Fruit fly (Drosophila melanogaster): ENCODE results near the gene CG42827.

The CG42827 gene

dm6 chr3R:23363515-23364124, 9.1 kb upstream of the CG42827 start, which contains the start of gene CG4408 (continued):
- peak; percentile 52 for TF ChIP-seq spab (GFP tag; optimal IDR thresholded peaks at IDR 0.05)
- peak; percentile 69 for TF ChIP-seq achi (GFP tag; optimal IDR thresholded peaks at IDR 0.05)
- TF ChIP-seq CG11762 (GFP tag; optimal IDR thresholded peaks at IDR 0.05; ENCODE audit: insufficient read depth) = peak; percentile 55
- TF ChIP-seq salr (GFP tag; optimal IDR thresholded peaks at IDR 0.05) = peak; percentile 16 to 37
- TF ChIP-seq acj6 (GFP tag; optimal IDR thresholded peaks at IDR 0.05) = peak; percentile 84
- TF ChIP-seq CG10669 (GFP tag; optimal IDR thresholded peaks at IDR 0.05) = peak; percentile 69
- peak; percentile 92 for TF ChIP-seq cyc (GFP tag; optimal IDR thresholded peaks at IDR 0.05)
- peak; percentile 76 for TF ChIP-seq CG3919 (GFP tag; optimal IDR thresholded peaks at IDR 0.05)
- peak; percentile 89 for TF ChIP-seq vri (GFP tag; optimal IDR thresholded peaks at IDR 0.05)
- TF ChIP-seq Gug (GFP tag; IDR thresholded peaks at IDR 0.05) = peak; percentile 71
- no peak for TF ChIP-seq dac (GFP tag; optimal IDR thresholded peaks at IDR 0.05)
- TF ChIP-seq CG8319 (GFP tag; optimal IDR thresholded peaks at IDR 0.05) = peak; percentile 71
- peak; percentile 30 for TF ChIP-seq Eip93F (GFP tag; optimal IDR thresholded peaks at IDR 0.05)

dm6 chr3R:23365028-23365427, 7.7 kb upstream of the CG42827 start:
- TF ChIP-seq CG10669 (GFP tag; optimal IDR thresholded peaks at IDR 0.05) = no peak
- no peak for TF ChIP-seq Ets21C (GFP tag; optimal IDR thresholded peaks at IDR 0.05)
- no peak for TF ChIP-seq CG6808 (GFP tag; optimal IDR thresholded peaks at IDR 0.05)
- TF ChIP-seq vri (GFP tag; optimal IDR thresholded peaks at IDR 0.05) = no peak
- TF ChIP-seq dac (GFP tag; optimal IDR thresholded peaks at IDR 0.05) = peak; percentile 53
- TF ChIP-seq svp (GFP tag) = no peak
- TF ChIP-seq Ets96B (tag; optimal IDR thresholded peaks at IDR 0.05) = no peak
- peak; percentile 29 for TF ChIP-seq OdsH (GFP tag; optimal IDR thresholded peaks at IDR 0.05)
- TF ChIP-seq Met (GFP tag; optimal IDR thresholded peaks at IDR 0.05) = no peak
- peak; percentile 24 for TF ChIP-seq achi (GFP tag; optimal IDR thresholded peaks at IDR 0.05)
- no peak for TF ChIP-seq CG6854 (GFP tag; optimal IDR thresholded peaks at IDR 0.05)
- TF ChIP-seq CG8119 (GFP tag; IDR thresholded peaks at IDR 0.05) = peak; percentile 65
- peak; percentile 41 for TF ChIP-seq CG6276 (GFP tag; optimal IDR thresholded peaks at IDR 0.05)
- TF ChIP-seq CG3919 (GFP tag; optimal IDR thresholded peaks at IDR 0.05) = peak; percentile 12
- no peak for TF ChIP-seq CG3032 (tag; optimal IDR thresholded peaks at IDR 0.05)
- no peak for TF ChIP-seq CG31627 (GFP tag; optimal IDR thresholded peaks at IDR 0.05)
- TF ChIP-seq cyc (GFP tag; optimal IDR thresholded peaks at IDR 0.05) = no peak
- no peak for TF ChIP-seq fd59A (GFP tag; optimal IDR thresholded peaks at IDR 0.05)
- TF ChIP-seq CG9139 (GFP tag; optimal IDR thresholded peaks at IDR 0.05) = no peak
- TF ChIP-seq Eip93F (GFP tag; optimal IDR thresholded peaks at IDR 0.05) = no peak
- TF ChIP-seq Hr4 (GFP tag; optimal IDR thresholded peaks at IDR 0.05) = peak; percentile 75
- TF ChIP-seq Sox14 (GFP tag; optimal IDR thresholded peaks at IDR 0.05) = peak; percentile 3
- peak; percentile 39 for TF ChIP-seq pdm3 (GFP tag; optimal IDR thresholded peaks at IDR 0.05)
- no peak for TF ChIP-seq CG11902 (GFP tag; optimal IDR thresholded peaks at IDR 0.05)
- TF ChIP-seq dsx (GFP tag; optimal IDR thresholded peaks at IDR 0.05; ENCODE audit: poor library complexity, severe bottlenecking) = no peak
- 0 out of 2 replicates have a peak, but pooled peaks have one; percentile 24 for TF ChIP-seq CG11294 (GFP tag; IDR thresholded peaks at IDR 0.05)
- TF ChIP-seq Gug (GFP tag; IDR thresholded peaks at IDR 0.05) = peak; percentile 30; the same call in 1 of the 2 replicates
- peak; percentile 56 for TF ChIP-seq Eip78C (GFP tag)
- TF ChIP-seq CG15336 (GFP tag; IDR thresholded peaks at IDR 0.05) = peak; percentile 71
- no peak for TF ChIP-seq CG34406 (GFP tag; optimal IDR thresholded peaks at IDR 0.05)
- TF ChIP-seq esn (GFP tag; optimal IDR thresholded peaks at IDR 0.05) = no peak
- no peak for TF ChIP-seq Hr38 (GFP tag; optimal IDR thresholded peaks at IDR 0.05)
- no peak for TF ChIP-seq fd85E (GFP tag; optimal IDR thresholded peaks at IDR 0.05)
- TF ChIP-seq fkh (GFP tag; optimal IDR thresholded peaks at IDR 0.05) = no peak
- peak; percentile 68 for TF ChIP-seq CG32006 (GFP tag; optimal IDR thresholded peaks at IDR 0.05)
- TF ChIP-seq eg (GFP tag; IDR thresholded peaks at IDR 0.05) = peak; percentile 58
- no peak for TF ChIP-seq Sox102F (GFP tag; optimal IDR thresholded peaks at IDR 0.05)
- no peak for TF ChIP-seq Sox15 (GFP tag; optimal IDR thresholded peaks at IDR 0.05)
- TF ChIP-seq topi (GFP tag; optimal IDR thresholded peaks at IDR 0.05) = no peak
- no peak for TF ChIP-seq Lpt (GFP tag; optimal IDR thresholded peaks at IDR 0.05)
- TF ChIP-seq Blimp-1 (GFP tag; optimal IDR thresholded peaks at IDR 0.05) = no peak
- no peak for TF ChIP-seq CG16779 (tag; optimal IDR thresholded peaks at IDR 0.05)
- peak in 1 of 2 experiments; percentile 19 for TF ChIP-seq salr (GFP tag; optimal IDR thresholded peaks at IDR 0.05)
- TF ChIP-seq CG11762 (GFP tag; optimal IDR thresholded peaks at IDR 0.05; ENCODE audit: insufficient read depth) = no peak
- TF ChIP-seq spab (GFP tag; optimal IDR thresholded peaks at IDR 0.05) = no peak
